Fruit fly (Drosophila melanogaster): ENCODE data around the gene cas.

cas gene

DNA sequence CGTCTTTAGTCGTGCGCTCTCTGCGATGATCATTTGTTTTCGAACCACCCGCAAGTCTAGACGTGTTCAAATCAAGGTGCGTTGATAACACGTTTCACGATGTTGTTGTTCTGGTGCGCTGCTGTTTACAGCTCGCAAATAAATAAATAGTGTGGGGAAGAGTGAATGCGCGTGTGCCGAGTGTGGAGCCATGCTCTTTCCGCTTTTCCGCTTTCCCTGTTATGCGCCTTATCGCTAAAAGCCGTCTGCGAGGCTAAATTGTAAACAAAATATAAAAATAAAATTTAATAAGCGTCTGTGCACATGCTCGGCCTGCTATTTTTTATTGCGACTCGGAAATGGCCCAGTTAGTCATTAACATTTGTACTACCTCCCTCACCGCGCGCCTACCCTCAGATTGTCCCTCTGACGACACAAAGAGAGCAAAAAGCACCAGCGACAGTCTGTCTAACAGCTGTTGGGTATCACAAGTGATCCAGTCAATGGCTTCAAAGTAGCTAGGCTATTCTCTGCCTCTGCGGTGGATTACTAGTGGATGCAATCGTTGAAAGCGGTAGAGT is 43.9 kb downstream of the cas start (continued):
- TF ChIP-seq E2f1 (GFP tag; IDR thresholded peaks at IDR 0.05) (0 out of 2 replicates have a peak, but pooled peaks have one; percentile 10), Deaf1 (tag; optimal IDR thresholded peaks at IDR 0.05) (no peak), CG14965 (GFP tag; optimal IDR thresholded peaks at IDR 0.05; ENCODE audit: borderline replicate concordance) (peak; percentile 14), CG2116 (GFP tag; optimal IDR thresholded peaks at IDR 0.05) (peak; percentile 67), CHES-1-like (GFP tag; optimal IDR thresholded peaks at IDR 0.05) (peak; percentile 57), CG4424 (GFP tag; optimal IDR thresholded peaks at IDR 0.05) (peak; percentile 42), CG6854 (GFP tag; optimal IDR thresholded peaks at IDR 0.05) (peak; percentile 83), lola (GFP tag; optimal IDR thresholded peaks at IDR 0.05) (peak in 1 of 3 experiments; percentile 44), Hr39 (optimal IDR thresholded peaks at IDR 0.05) (no peak), Hsf (GFP tag; optimal IDR thresholded peaks at IDR 0.05) (peak; percentile 47), CG7963 (GFP tag; IDR thresholded peaks at IDR 0.05; ENCODE audit: partially characterized antibody) (no peak), oc (tag; optimal IDR thresholded peaks at IDR 0.05) (peak; percentile 81), CG15696 (tag; optimal IDR thresholded peaks at IDR 0.05) (peak; percentile 80), btn (GFP tag; optimal IDR thresholded peaks at IDR 0.05) (peak; percentile 57), Dfd (GFP tag; optimal IDR thresholded peaks at IDR 0.05) (no peak), lab (GFP tag; optimal IDR thresholded peaks at IDR 0.05) (peak; percentile 94), CG12659 (GFP tag; optimal IDR thresholded peaks at IDR 0.05) (peak; percentile 84), sisA (GFP tag; IDR thresholded peaks at IDR 0.05) (no peak), vfl (GFP tag; optimal IDR thresholded peaks at IDR 0.05) (no peak), CG6254 (GFP tag; optimal IDR thresholded peaks at IDR 0.05) (peak; percentile 66), Bgb (GFP tag; IDR thresholded peaks at IDR 0.05; ENCODE audit: partially characterized antibody) (peak; percentile 31; the same call in 1 of the 2 replicates), Lim3 (GFP tag; IDR thresholded peaks at IDR 0.05) (no peak), gsb-n (tag; optimal IDR thresholded peaks at IDR 0.05) (peak; percentile 84), CG15073 (GFP tag; optimal IDR thresholded peaks at IDR 0.05) (no peak), insv (GFP tag; optimal IDR thresholded peaks at IDR 0.05) (peak; percentile 2 to 70), nau (GFP tag; optimal IDR thresholded peaks at IDR 0.05) (no peak), HLH54F (GFP tag; optimal IDR thresholded peaks at IDR 0.05) (peak; percentile 19), ash1 (GFP tag; optimal IDR thresholded peaks at IDR 0.05) (peak; percentile 91), odd (GFP tag; optimal IDR thresholded peaks at IDR 0.05) (peak; percentile 91), CG17359 (tag; optimal IDR thresholded peaks at IDR 0.05) (peak; percentile 82), CG3995 (GFP tag; optimal IDR thresholded peaks at IDR 0.05) (no peak), mirr (GFP tag; optimal IDR thresholded peaks at IDR 0.05) (peak; percentile 97), grau (tag; optimal IDR thresholded peaks at IDR 0.05) (peak; percentile 50), pros (GFP tag; optimal IDR thresholded peaks at IDR 0.05) (peak; percentile 77), CrebB (tag; optimal IDR thresholded peaks at IDR 0.05) (peak; percentile 92), shn (GFP tag; optimal IDR thresholded peaks at IDR 0.05) (peak; percentile 6), Mes4 (GFP tag; optimal IDR thresholded peaks at IDR 0.05) (peak; percentile 64), CG4617 (GFP tag; optimal IDR thresholded peaks at IDR 0.05; ENCODE audit: borderline replicate concordance) (peak; percentile 25), CG33213 (GFP tag; optimal IDR thresholded peaks at IDR 0.05) (peak; percentile 68), CG13424 (tag; optimal IDR thresholded peaks at IDR 0.05) (peak; percentile 70), twi (tag; optimal IDR thresholded peaks at IDR 0.05) (peak; percentile 44), Mad (GFP tag; optimal IDR thresholded peaks at IDR 0.05) (peak; percentile 77), B-H2 (GFP tag; optimal IDR thresholded peaks at IDR 0.05) (peak; percentile 80), Rfx (GFP tag; IDR thresholded peaks at IDR 0.05) (peak; percentile 63; the same call in 1 of the 2 replicates), ara (GFP tag; IDR thresholded peaks at IDR 0.05) (peak; percentile 66), CG2875 (GFP tag; optimal IDR thresholded peaks at IDR 0.05) (peak; percentile 93), CG3163 (GFP tag; optimal IDR thresholded peaks at IDR 0.05) (peak; percentile 44), grn (GFP tag; optimal IDR thresholded peaks at IDR 0.05) (peak; percentile 73), Tbp (GFP tag; optimal IDR thresholded peaks at IDR 0.05) (no peak), pb (GFP tag; optimal IDR thresholded peaks at IDR 0.05) (peak; percentile 4)

Data from whole organism, embryonic.